Worm (Caenorhabditis elegans): ENCODE measurements around the gene sri-45.

DNA sequence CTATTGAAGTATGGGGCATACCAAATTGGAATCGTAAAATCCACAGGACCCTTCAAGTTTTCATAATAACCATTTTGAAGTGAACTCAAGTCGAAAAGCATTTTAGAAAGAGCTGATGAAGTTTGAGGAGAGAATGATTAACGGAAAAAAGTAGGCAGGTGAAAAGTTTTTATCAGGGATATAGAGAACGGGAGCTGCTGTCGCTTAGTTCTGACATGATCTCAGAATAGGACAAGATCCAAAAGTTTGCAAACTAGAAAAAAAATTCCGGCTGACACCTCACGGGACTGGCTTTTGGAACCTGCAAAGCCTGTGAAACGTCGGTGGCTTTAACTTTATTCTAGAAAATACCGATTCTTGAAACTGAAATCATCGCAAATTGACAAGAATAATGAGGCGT, 9.4 kb upstream of the sri-45 start, which contains the start of gene sri-46:
- no peak for TF ChIP-seq hmbx-1 (tag; optimal IDR thresholded peaks at IDR 0.05)
- no peak for TF ChIP-seq ets-7 (tag; optimal IDR thresholded peaks at IDR 0.05)
- no peak for TF ChIP-seq tbx-37 (GFP tag; conservative IDR thresholded peaks at IDR 0.05)
- TF ChIP-seq ama-1 (optimal IDR thresholded peaks at IDR 0.05) = no peak
- no peak for TF ChIP-seq flt-1 (GFP tag; IDR thresholded peaks at IDR 0.05)
- no peak for TF ChIP-seq B0310.2 (tag; optimal IDR thresholded peaks at IDR 0.05)
- TF ChIP-seq pes-1 (GFP tag; IDR thresholded peaks at IDR 0.05) = no peak
